Fruit fly (Drosophila melanogaster): Measurements from ENCODE around the gene CG31636.
A peak's percentile ranks its signal among the peaks of the same experiment; 100 is the strongest.

Gene CG31636

dm6 chr2L:6663562-6664051, 5.7 kb upstream of the CG31636 start, which contains the start of the genes CG13771, CG34310 and cup:
CG13771 (minus strand) TSS chr2L:6663612.
CG34310 (plus strand) TSS chr2L:6663664.
cup (plus strand) TSS chr2L:6663664.
- no peak for TF ChIP-seq foxo (GFP tag; optimal IDR thresholded peaks at IDR 0.05)
- peak; percentile 41 for TF ChIP-seq psq (GFP tag; optimal IDR thresholded peaks at IDR 0.05)
- no peak for TF ChIP-seq woc (GFP tag; optimal IDR thresholded peaks at IDR 0.05)
- TF ChIP-seq fru (GFP tag; optimal IDR thresholded peaks at IDR 0.05): no peak

dm6 chr2L:6656264-6656676, 1.7 kb downstream of the CG31636 start, which contains the start of gene CG31633:
CG31633 (minus strand) TSS chr2L:6656321.
- TF ChIP-seq usp (GFP tag; optimal IDR thresholded peaks at IDR 0.05): no peak
- TF ChIP-seq woc (GFP tag; optimal IDR thresholded peaks at IDR 0.05): no peak
- no peak for TF ChIP-seq Myc (optimal IDR thresholded peaks at IDR 0.05)
- no peak for TF ChIP-seq Sp1 (GFP tag; optimal IDR thresholded peaks at IDR 0.05)
- TF ChIP-seq brk (GFP tag; optimal IDR thresholded peaks at IDR 0.05): no peak
- no peak for TF ChIP-seq HLH106 (tag; optimal IDR thresholded peaks at IDR 0.05)
- no peak for TF ChIP-seq Abd-B (GFP tag; optimal IDR thresholded peaks at IDR 0.05)
- TF ChIP-seq tai (GFP tag; optimal IDR thresholded peaks at IDR 0.05): no peak
- TF ChIP-seq Hr83 (GFP tag; optimal IDR thresholded peaks at IDR 0.05; ENCODE audit: poor library complexity, severe bottlenecking): no peak
- no peak for TF ChIP-seq lola (GFP tag; optimal IDR thresholded peaks at IDR 0.05)
- no peak for TF ChIP-seq Jra (GFP tag; optimal IDR thresholded peaks at IDR 0.05)
- TF ChIP-seq fru (GFP tag; optimal IDR thresholded peaks at IDR 0.05): no peak
- no peak for TF ChIP-seq dmrt93B (GFP tag; optimal IDR thresholded peaks at IDR 0.05)
- no peak for TF ChIP-seq Dfd (GFP tag; optimal IDR thresholded peaks at IDR 0.05)
- TF ChIP-seq dl (GFP tag; optimal IDR thresholded peaks at IDR 0.05; ENCODE audit: insufficient read depth in 1 of 2, partially characterized antibody in 2 of 2): no peak
- no peak for TF ChIP-seq CrebA (GFP tag; optimal IDR thresholded peaks at IDR 0.05; ENCODE audit: borderline replicate concordance)
- no peak for TF ChIP-seq OdsH (GFP tag; optimal IDR thresholded peaks at IDR 0.05)
- no peak for TF ChIP-seq N (GFP tag; optimal IDR thresholded peaks at IDR 0.05)

- no peak for TF ChIP-seq brk (GFP tag; optimal IDR thresholded peaks at IDR 0.05)
- TF ChIP-seq OdsH (GFP tag; optimal IDR thresholded peaks at IDR 0.05): no peak
- TF ChIP-seq CG9705 (GFP tag; optimal IDR thresholded peaks at IDR 0.05): no peak
- TF ChIP-seq GATAd (GFP tag; optimal IDR thresholded peaks at IDR 0.05): no peak
- TF ChIP-seq Hr83 (GFP tag; optimal IDR thresholded peaks at IDR 0.05; ENCODE audit: poor library complexity, severe bottlenecking): peak; percentile 43
- TF ChIP-seq dsf (GFP tag; optimal IDR thresholded peaks at IDR 0.05; ENCODE audit: borderline replicate concordance): no peak
- no peak for TF ChIP-seq foxo (GFP tag; optimal IDR thresholded peaks at IDR 0.05)
- TF ChIP-seq Mio (GFP tag; optimal IDR thresholded peaks at IDR 0.05): no peak
- TF ChIP-seq psq (GFP tag; optimal IDR thresholded peaks at IDR 0.05): no peak
- TF ChIP-seq Vsx2 (GFP tag; optimal IDR thresholded peaks at IDR 0.05; ENCODE audit: partially characterized antibody): no peak
- TF ChIP-seq usp (GFP tag; optimal IDR thresholded peaks at IDR 0.05): no peak
- no peak for TF ChIP-seq Dif (GFP tag; optimal IDR thresholded peaks at IDR 0.05; ENCODE audit: partially characterized antibody)
- TF ChIP-seq Abd-B (GFP tag; optimal IDR thresholded peaks at IDR 0.05): peak; percentile 22
- no peak for TF ChIP-seq dmrt93B (GFP tag; optimal IDR thresholded peaks at IDR 0.05)
- TF ChIP-seq br (GFP tag; optimal IDR thresholded peaks at IDR 0.05): no peak
- no peak for TF ChIP-seq Rel (GFP tag; optimal IDR thresholded peaks at IDR 0.05)
- TF ChIP-seq Rel (tag; optimal IDR thresholded peaks at IDR 0.05): peak; percentile 36
- TF ChIP-seq rgr (GFP tag; optimal IDR thresholded peaks at IDR 0.05): no peak
- peak; percentile 23 for TF ChIP-seq ey (GFP tag; optimal IDR thresholded peaks at IDR 0.05)
- TF ChIP-seq sage (GFP tag; optimal IDR thresholded peaks at IDR 0.05): no peak
- no peak for TF ChIP-seq pan (optimal IDR thresholded peaks at IDR 0.05)
- no peak for TF ChIP-seq tai (GFP tag; optimal IDR thresholded peaks at IDR 0.05)
- TF ChIP-seq Myc (optimal IDR thresholded peaks at IDR 0.05): no peak
- TF ChIP-seq woc (GFP tag; optimal IDR thresholded peaks at IDR 0.05): no peak
- no peak for TF ChIP-seq Sp1 (GFP tag; optimal IDR thresholded peaks at IDR 0.05)
- TF ChIP-seq jim (GFP tag; optimal IDR thresholded peaks at IDR 0.05): no peak
- TF ChIP-seq Hr78 (GFP tag; optimal IDR thresholded peaks at IDR 0.05): no peak
- peak; percentile 3 for TF ChIP-seq N (GFP tag; optimal IDR thresholded peaks at IDR 0.05)
- no peak for TF ChIP-seq CG32264 (GFP tag; optimal IDR thresholded peaks at IDR 0.05)
- TF ChIP-seq HLH106 (tag; optimal IDR thresholded peaks at IDR 0.05): no peak
Measured at dm6 chr2L:6649085-6649754, 8.7 kb downstream of the CG31636 start, which contains the start of the genes CG31635 and Tango1. CG31635 (minus strand) TSS chr2L:6649114. Tango1 (plus strand) TSS chr2L:6649388.
